Fruit fly (Drosophila melanogaster) whole organism, wandering third instar larva: ENCODE results near the gene CG4297.

Source experiments
- CG9705 ChIP-seq: fragments of 200-800 bp; sonication (Bioruptor generic); optimal IDR thresholded peaks from 2 replicates; lab custom pipeline; 2018; ENCODE audit warnings: missing biosample characterization, mild to moderate bottlenecking, missing genetic modification characterization
- CrebA ChIP-seq: fragments of 200-800 bp; sonication (Bioruptor generic); optimal IDR thresholded peaks from 2 replicates; lab custom pipeline; 2016; ENCODE audit warnings: missing biosample characterization, mild to moderate bottlenecking, missing genetic modification characterization, borderline replicate concordance
- Dfd ChIP-seq: fragments of >200 bp; optimal IDR thresholded peaks from 2 replicates; lab custom pipeline; 2017; ENCODE audit warnings: missing biosample characterization, missing genetic modification characterization
- Dif ChIP-seq: fragments of 200-275, 200-300 bp; sonication (Bioruptor generic); optimal IDR thresholded peaks from 2 replicates; lab custom pipeline; 2018; ENCODE audit warnings: missing biosample characterization, missing genetic modification characterization; ENCODE audit not compliant: partially characterized antibody
- HLH106 ChIP-seq: fragments of 200-800 bp; optimal IDR thresholded peaks from 3 replicates; lab custom pipeline; 2019; ENCODE audit warnings: missing biosample characterization, mild to moderate bottlenecking, missing genetic modification characterization, moderate library complexity
- Hnf4 ChIP-seq: fragments of 200-800 bp; sonication (Bioruptor generic); optimal IDR thresholded peaks from 2 replicates; lab custom pipeline; 2016; ENCODE audit warnings: missing biosample characterization, mild to moderate bottlenecking, missing genetic modification characterization
- Hr78 ChIP-seq: fragments of >200 bp; optimal IDR thresholded peaks from 2 replicates; lab custom pipeline; 2017; ENCODE audit warnings: missing biosample characterization, missing genetic modification characterization
- Jra ChIP-seq: sonication (Bioruptor generic); optimal IDR thresholded peaks from 2 replicates; lab custom pipeline; 2016; ENCODE audit warnings: missing biosample characterization, missing genetic modification characterization
- Myc ChIP-seq: fragments of >200 bp; optimal IDR thresholded peaks from 2 replicates; lab custom pipeline; 2017
- N ChIP-seq: fragments of >200 bp; optimal IDR thresholded peaks from 2 replicates; lab custom pipeline; 2018; ENCODE audit warnings: missing biosample characterization, missing external identifiers, missing genetic modification characterization
- OdsH ChIP-seq: fragments of 200-800 bp; sonication (Bioruptor generic); optimal IDR thresholded peaks from 2 replicates; lab custom pipeline; 2016; ENCODE audit warnings: missing biosample characterization, mild to moderate bottlenecking, missing genetic modification characterization
- Rel ChIP-seq, 2 experiments: fragments of 200-800 bp; sonication (Bioruptor generic) in 1 of 2; optimal IDR thresholded peaks; 2 replicates in 1 of 2; 3 replicates in 1 of 2; lab custom pipeline; 2016 to 2019; ENCODE audit warnings: mild to moderate bottlenecking in 2 of 2, missing biosample characterization in 2 of 2, missing genetic modification characterization in 2 of 2, moderate library complexity in 1 of 2
- Sp1 ChIP-seq: fragments of 200-800 bp; sonication (Bioruptor generic); optimal IDR thresholded peaks from 3 replicates; lab custom pipeline; 2019; ENCODE audit warnings: missing biosample characterization, mild to moderate bottlenecking, missing genetic modification characterization, moderate library complexity
- Vsx2 ChIP-seq: fragments of 200-300, 225-300 bp; sonication (Bioruptor generic); optimal IDR thresholded peaks from 2 replicates; lab custom pipeline; 2018; ENCODE audit warnings: missing biosample characterization, missing genetic modification characterization; ENCODE audit not compliant: partially characterized antibody
- br ChIP-seq: fragments of 200-800 bp; sonication (Bioruptor generic); optimal IDR thresholded peaks from 2 replicates; lab custom pipeline; 2016; ENCODE audit warnings: missing biosample characterization, missing genetic modification characterization
- brk ChIP-seq: fragments of 200-800 bp; sonication (Bioruptor generic); optimal IDR thresholded peaks from 2 replicates; lab custom pipeline; 2016; ENCODE audit warnings: missing biosample characterization, mild to moderate bottlenecking, missing genetic modification characterization
- dl ChIP-seq, 2 experiments: fragments of 175-275, 200-275 bp in 1 of 2; fragments of 200-275 bp in 1 of 2; sonication (Bioruptor generic); optimal IDR thresholded peaks; lab custom pipeline; 2018; ENCODE audit warnings: mild to moderate bottlenecking in 2 of 2, missing biosample characterization in 2 of 2, missing genetic modification characterization in 2 of 2, moderate library complexity in 2 of 2; ENCODE audit not compliant: partially characterized antibody in 2 of 2, insufficient read depth in 1 of 2
- dmrt93B ChIP-seq: fragments of 200-800 bp; sonication (Bioruptor generic); optimal IDR thresholded peaks from 2 replicates; lab custom pipeline; 2018; ENCODE audit warnings: missing biosample characterization, mild to moderate bottlenecking, missing genetic modification characterization
- dsf ChIP-seq: sonication (Bioruptor generic); optimal IDR thresholded peaks from 2 replicates; lab custom pipeline; 2016; ENCODE audit warnings: missing biosample characterization, missing genetic modification characterization, borderline replicate concordance
- ey ChIP-seq: fragments of 200-800 bp; sonication (Bioruptor generic); optimal IDR thresholded peaks from 2 replicates; lab custom pipeline; 2016; ENCODE audit warnings: missing biosample characterization, missing genetic modification characterization
- foxo ChIP-seq, 2 experiments: fragments of 200-800 bp; sonication (Bioruptor generic); optimal IDR thresholded peaks; 2 replicates in 1 of 2; 3 replicates in 1 of 2; lab custom pipeline; 2016 to 2017; ENCODE audit warnings: missing biosample characterization in 2 of 2, missing genetic modification characterization in 2 of 2
- fru ChIP-seq: fragments of 200-800 bp; sonication (Bioruptor generic); optimal IDR thresholded peaks from 3 replicates; lab custom pipeline; 2016; ENCODE audit warnings: missing biosample characterization, mild to moderate bottlenecking, missing genetic modification characterization
- h ChIP-seq: fragments of 200-800 bp; sonication (Bioruptor generic); optimal IDR thresholded peaks from 3 replicates; lab custom pipeline; 2016; ENCODE audit warnings: missing biosample characterization, mild to moderate bottlenecking, missing genetic modification characterization
- jim ChIP-seq: fragments of 175-275, 200-325 bp; sonication (Bioruptor generic); optimal IDR thresholded peaks from 2 replicates; lab custom pipeline; 2016; ENCODE audit warnings: missing biosample characterization, mild to moderate bottlenecking, missing genetic modification characterization
- lola ChIP-seq: fragments of >200 bp; optimal IDR thresholded peaks from 2 replicates; lab custom pipeline; 2017; ENCODE audit warnings: missing biosample characterization, missing genetic modification characterization
- psq ChIP-seq: fragments of 200-800 bp; sonication (Bioruptor generic); optimal IDR thresholded peaks from 3 replicates; lab custom pipeline; 2017; ENCODE audit warnings: missing biosample characterization, mild to moderate bottlenecking, missing genetic modification characterization, moderate library complexity
- rgr ChIP-seq: fragments of 200-800 bp; sonication (Bioruptor generic); optimal IDR thresholded peaks from 3 replicates; lab custom pipeline; 2016; ENCODE audit warnings: missing biosample characterization, mild to moderate bottlenecking, missing genetic modification characterization
- sage ChIP-seq: fragments of 200-800 bp; sonication (Bioruptor generic); optimal IDR thresholded peaks from 2 replicates; lab custom pipeline; 2016; ENCODE audit warnings: missing biosample characterization, mild to moderate bottlenecking, missing genetic modification characterization
- sv ChIP-seq: fragments of 200-800 bp; sonication (Bioruptor generic); optimal IDR thresholded peaks from 3 replicates; lab custom pipeline; 2016; ENCODE audit warnings: missing biosample characterization, missing genetic modification characterization
- usp ChIP-seq: fragments of >200 bp; optimal IDR thresholded peaks from 2 replicates; lab custom pipeline; 2017; ENCODE audit warnings: missing biosample characterization, missing genetic modification characterization
- woc ChIP-seq: sonication (Bioruptor generic); optimal IDR thresholded peaks from 2 replicates; lab custom pipeline; 2016; ENCODE audit warnings: missing biosample characterization, mild to moderate bottlenecking, missing genetic modification characterization

The CG4297 gene

DNA sequence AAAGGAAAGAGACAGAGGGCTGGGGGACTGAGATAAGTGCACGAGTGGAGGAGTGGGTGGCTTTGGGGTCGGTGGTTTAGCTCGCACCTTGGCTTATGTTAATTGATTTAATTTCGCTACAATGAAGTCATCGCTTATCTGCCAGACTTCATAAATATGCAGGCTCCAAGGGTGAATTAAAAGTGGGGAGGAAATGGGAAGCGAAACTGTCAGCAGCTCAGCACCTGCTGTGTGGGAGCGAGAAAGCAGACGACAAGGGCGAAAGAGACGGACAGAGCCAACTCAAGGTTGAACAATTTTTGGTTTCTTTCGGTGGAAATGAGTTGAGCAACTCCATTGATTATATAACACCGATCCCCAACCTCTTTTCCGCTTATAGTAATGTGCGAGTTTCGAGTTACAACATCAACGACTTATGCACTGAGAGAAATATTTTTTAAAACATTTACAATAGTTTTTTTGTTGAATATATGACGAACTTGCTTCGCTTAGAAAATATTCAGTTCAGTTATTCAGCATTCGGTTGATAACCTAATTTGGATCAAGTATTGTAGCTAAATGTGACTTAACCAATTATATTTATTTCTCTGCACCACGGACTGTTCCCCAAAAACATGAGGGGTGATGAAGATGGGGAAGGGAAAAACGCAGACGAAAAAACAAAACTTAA lies 48.5 kb upstream of the CG4297 start:
- peak; percentile 64 for TF ChIP-seq fru (GFP tag; lab: Kevin White, UChicago)
- no peak for TF ChIP-seq CrebA (GFP tag; lab: Kevin White, UChicago)
- peak; percentile 47 for TF ChIP-seq rgr
- TF ChIP-seq HLH106 (tag; lab: Kevin White, UChicago) = no peak
- TF ChIP-seq woc (GFP tag; lab: Kevin White, UChicago) = no peak
- TF ChIP-seq h (GFP tag; lab: Kevin White, UChicago) = peak; percentile 41
- TF ChIP-seq dmrt93B (GFP tag; lab: Kevin White, UChicago) = no peak
- no peak for TF ChIP-seq Hr78
- peak in 1 of 2 experiments; percentile 38 for TF ChIP-seq foxo (GFP tag; optimal IDR thresholded peaks at IDR 0.05; lab: Kevin White, UChicago)
- no peak for TF ChIP-seq jim (GFP tag; lab: Kevin White, UChicago)
- TF ChIP-seq CG9705 = no peak
- peak; percentile 5 for TF ChIP-seq Sp1 (GFP tag; lab: Kevin White, UChicago)
- TF ChIP-seq Myc (lab: Kevin White, UChicago) = no peak
- TF ChIP-seq Hnf4 = peak; percentile 27
- TF ChIP-seq psq = peak; percentile 15
- peak; percentile 68 for TF ChIP-seq sv
- TF ChIP-seq br (GFP tag; lab: Kevin White, UChicago) = peak; percentile 48
- peak; percentile 44 for TF ChIP-seq ey (GFP tag; lab: Kevin White, UChicago)

DNA sequence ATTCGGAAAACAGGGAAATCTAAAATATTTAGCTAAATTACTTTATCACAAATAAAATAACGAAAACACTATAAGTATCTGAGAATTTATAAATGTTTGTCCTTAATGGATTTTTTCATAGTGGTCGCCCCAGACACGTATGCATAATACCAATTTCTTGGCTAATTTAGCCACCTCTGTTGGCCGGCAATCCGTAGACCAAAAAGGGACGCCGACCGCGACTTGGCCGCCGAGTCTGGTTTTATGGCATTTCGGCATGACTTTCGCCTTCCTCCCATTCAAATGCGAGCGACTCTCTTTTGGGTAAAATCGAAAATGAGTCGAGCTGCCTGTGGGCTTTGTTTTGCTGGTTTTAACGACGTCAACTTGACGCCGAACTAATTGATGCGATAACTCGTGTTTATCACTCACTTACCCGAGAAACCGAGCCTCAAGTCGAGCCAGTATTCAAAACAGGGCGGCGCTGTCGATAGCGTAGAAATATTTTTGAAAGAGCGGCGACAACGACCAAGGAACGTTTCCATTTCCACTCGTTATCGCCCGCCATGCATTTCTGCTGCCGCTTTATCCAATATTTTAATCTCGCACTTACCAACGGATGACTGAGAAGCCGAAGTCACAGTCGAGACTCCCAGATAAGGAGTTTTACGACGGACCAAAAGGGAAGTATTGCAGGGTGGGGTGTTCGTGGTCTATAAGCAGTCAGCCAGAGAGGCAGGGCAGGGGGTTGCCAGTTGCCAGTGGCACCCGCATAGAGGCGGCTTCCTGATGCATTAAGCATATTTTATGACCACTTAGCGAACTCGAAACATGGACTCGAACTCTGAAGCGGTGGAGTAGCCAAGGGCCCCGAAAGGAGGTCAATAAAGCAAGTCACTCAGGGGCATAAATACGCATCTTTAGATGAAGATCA lies 47.2 kb upstream of the CG4297 start:
- no peak for TF ChIP-seq lola
- no peak for TF ChIP-seq woc (GFP tag; lab: Kevin White, UChicago)

DNA sequence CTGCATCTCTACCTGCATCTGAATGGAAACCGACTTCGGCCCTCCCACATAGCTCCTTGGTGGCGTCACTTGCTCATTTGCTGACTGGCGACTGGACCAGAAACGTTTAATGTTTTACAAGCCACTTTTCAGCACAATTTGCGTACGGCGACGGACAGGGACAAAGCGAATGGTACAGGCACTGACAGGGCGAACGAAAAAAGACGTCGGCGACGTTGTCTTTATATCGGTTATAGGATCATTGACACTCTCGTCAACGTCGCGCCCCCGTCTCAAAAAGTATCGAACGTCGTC lies 46.6 kb upstream of the CG4297 start:
- TF ChIP-seq Myc (lab: Kevin White, UChicago) (no peak), Hr78 (no peak), rgr (no peak), foxo (GFP tag; optimal IDR thresholded peaks at IDR 0.05; lab: Kevin White, UChicago) (no peak), ey (GFP tag; lab: Kevin White, UChicago) (no peak), CrebA (GFP tag; lab: Kevin White, UChicago) (no peak), Jra (GFP tag; lab: Kevin White, UChicago) (no peak)

DNA sequence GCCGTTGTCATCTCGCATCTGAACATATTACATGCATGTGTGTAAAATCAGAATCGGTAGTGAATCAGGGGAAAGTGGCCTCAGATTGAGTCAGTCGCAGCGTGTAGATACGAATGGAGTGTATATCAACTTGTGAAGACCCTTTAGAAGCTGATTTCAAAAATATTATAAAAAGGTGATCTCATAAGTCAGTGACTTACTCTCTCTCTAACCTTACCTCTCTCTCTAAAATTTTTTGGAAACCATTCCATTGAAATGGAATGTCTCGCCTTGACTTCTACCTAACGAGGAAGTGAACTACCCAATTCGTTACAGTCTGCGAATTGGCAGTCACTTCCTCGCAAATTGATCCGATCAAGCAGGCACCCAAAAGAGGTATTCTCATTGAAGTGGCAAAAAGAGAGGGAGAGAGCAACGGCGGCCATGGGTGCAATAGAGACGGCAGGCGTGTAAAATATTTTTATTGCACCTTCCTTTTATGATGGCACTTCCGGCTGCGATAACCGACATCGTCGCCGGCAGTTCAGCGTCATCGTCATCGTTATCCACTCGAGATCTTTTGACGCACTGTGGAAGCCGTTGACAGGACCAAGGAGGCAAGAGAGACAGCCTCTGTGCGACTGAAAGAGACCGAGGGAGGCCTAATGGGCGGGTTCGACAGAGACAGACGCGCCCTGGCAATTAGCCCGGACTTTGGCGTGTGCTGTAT lies 46.1 kb upstream of the CG4297 start:
- no peak for TF ChIP-seq Dif
- no peak for TF ChIP-seq woc (GFP tag; lab: Kevin White, UChicago)
- TF ChIP-seq h (GFP tag; lab: Kevin White, UChicago) = no peak
- no peak for TF ChIP-seq lola
- TF ChIP-seq sage (GFP tag; lab: Kevin White, UChicago) = no peak
- TF ChIP-seq CrebA (GFP tag; lab: Kevin White, UChicago) = no peak
- TF ChIP-seq Vsx2 = no peak

DNA sequence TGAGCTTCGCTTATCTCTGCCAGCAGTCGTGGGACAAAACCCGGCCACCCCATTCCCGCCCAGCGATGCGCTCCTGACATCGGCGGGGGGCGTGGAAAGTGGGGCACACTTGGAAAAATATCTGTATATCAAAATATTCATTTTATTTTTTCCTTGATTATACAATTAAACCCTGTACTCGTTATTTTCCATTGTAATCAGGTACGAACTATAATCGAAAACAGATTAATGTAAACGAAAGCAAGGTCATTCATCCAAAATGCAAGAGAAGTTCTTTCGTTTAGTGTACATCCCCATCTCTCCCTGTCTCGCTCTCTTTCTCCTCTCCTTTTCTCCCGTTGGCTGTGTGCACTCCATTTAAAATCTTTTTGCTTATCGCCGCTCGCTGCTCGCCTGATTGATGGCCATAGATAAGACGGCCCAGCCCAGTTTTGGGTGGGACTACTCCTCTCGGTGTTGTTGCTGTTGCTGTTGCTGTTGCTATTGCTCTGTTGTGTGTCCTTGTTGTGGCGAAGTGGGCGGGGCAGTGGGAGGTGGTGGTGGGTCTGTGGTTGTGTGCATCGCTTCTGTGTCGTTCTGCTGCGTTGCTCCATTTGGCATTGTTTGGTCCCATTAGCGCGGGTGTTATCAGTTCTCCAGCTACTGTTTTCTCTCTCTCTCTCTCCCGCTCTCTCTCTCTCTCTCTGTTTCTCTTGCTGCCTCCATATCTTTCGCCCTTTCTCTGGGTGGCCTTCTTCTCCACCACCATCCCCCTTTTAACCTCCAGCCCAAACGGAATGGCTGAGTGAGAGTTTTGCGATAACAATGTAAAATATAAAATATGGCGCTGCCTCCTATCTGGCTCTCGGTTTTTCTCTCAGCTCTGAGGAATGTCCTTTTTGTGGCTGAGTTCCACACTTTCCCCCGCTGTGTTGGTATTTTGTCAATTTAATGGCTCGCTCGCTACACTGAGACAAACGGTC lies 44.3 kb upstream of the CG4297 start:
- TF ChIP-seq dsf (GFP tag; lab: Kevin White, UChicago) (no peak), h (GFP tag; lab: Kevin White, UChicago) (peak; percentile 61), OdsH (GFP tag; lab: Kevin White, UChicago) (peak; percentile 56), lola (no peak), rgr (peak; percentile 58), jim (GFP tag; lab: Kevin White, UChicago) (no peak), Dfd (GFP tag; lab: Kevin White, UChicago) (peak; percentile 70), dmrt93B (GFP tag; lab: Kevin White, UChicago) (peak; percentile 33), Rel (GFP tag; optimal IDR thresholded peaks at IDR 0.05; lab: Kevin White, UChicago) (no peak), Rel (tag; optimal IDR thresholded peaks at IDR 0.05; lab: Kevin White, UChicago) (peak; percentile 64), Hnf4 (peak; percentile 32), psq (peak; percentile 52), dl (GFP tag; optimal IDR thresholded peaks at IDR 0.05; lab: Kevin White, UChicago; ENCODE audit: insufficient read depth in 1 of 2, partially characterized antibody in 2 of 2) (peak in 1 of 2 experiments; percentile 46), sv (peak; percentile 45), Hr78 (no peak), N (GFP tag; lab: Kevin White, UChicago) (no peak), ey (GFP tag; lab: Kevin White, UChicago) (peak; percentile 49), HLH106 (tag; lab: Kevin White, UChicago) (peak; percentile 55), usp (GFP tag; lab: Kevin White, UChicago) (no peak), CrebA (GFP tag; lab: Kevin White, UChicago) (no peak), Sp1 (GFP tag; lab: Kevin White, UChicago) (peak; percentile 57), foxo (GFP tag; optimal IDR thresholded peaks at IDR 0.05; lab: Kevin White, UChicago) (peak in 1 of 2 experiments; percentile 59), brk (GFP tag; lab: Kevin White, UChicago) (no peak), fru (GFP tag; lab: Kevin White, UChicago) (peak; percentile 62), br (GFP tag; lab: Kevin White, UChicago) (peak; percentile 71)
